Fruit fly (Drosophila melanogaster) whole organism, embryonic: ENCODE data around the gene Mlp84B.

ENCODE experiments used
- Bteb2 ChIP-seq: fragments of 200-800 bp; sonication (Bioruptor generic); optimal IDR thresholded peaks from 2 replicates; lab custom pipeline; 2016; ENCODE audit warnings: missing biosample characterization, missing genetic modification characterization
- CG10274 ChIP-seq: fragments of 200-800 bp; sonication (Bioruptor generic); optimal IDR thresholded peaks from 3 replicates; lab custom pipeline; 2017; ENCODE audit warnings: missing biosample characterization, mild to moderate bottlenecking, missing genetic modification characterization
- CG10654 ChIP-seq: fragments of 200-800 bp; sonication (Bioruptor generic); optimal IDR thresholded peaks from 2 replicates; lab custom pipeline; 2016; ENCODE audit warnings: missing biosample characterization, missing genetic modification characterization
- CG11247 ChIP-seq: fragments of 200-800 bp; sonication (Bioruptor generic); IDR thresholded peaks from 2 replicates; pipeline ENCODE4 v1.3.6; 2022; ENCODE audit warnings: missing biosample characterization, missing genetic modification characterization
- CG13287 ChIP-seq: fragments of 200-800 bp; sonication (Bioruptor generic); IDR thresholded peaks from 2 replicates; pipeline ENCODE4 v1.3.6; 2022; ENCODE audit warnings: missing biosample characterization, missing genetic modification characterization; ENCODE audit not compliant: partially characterized antibody
- CG14050 ChIP-seq: fragments of 200-800 bp; sonication (Bioruptor generic); IDR thresholded peaks from 3 replicates; pipeline ENCODE4 v1.3.6; 2022; ENCODE audit warnings: missing biosample characterization, missing genetic modification characterization
- CG1603 ChIP-seq: fragments of 200-800 bp; sonication (Bioruptor generic); optimal IDR thresholded peaks from 2 replicates; lab custom pipeline; 2019; ENCODE audit warnings: missing biosample characterization, mild to moderate bottlenecking, missing genetic modification characterization, moderate library complexity
- CG16813 ChIP-seq: fragments of 200-800 bp; sonication (Bioruptor generic); IDR thresholded peaks from 3 replicates; pipeline ENCODE4 v1.3.6; 2022; ENCODE audit warnings: missing biosample characterization, missing genetic modification characterization; ENCODE audit not compliant: partially characterized antibody
- CG16815 ChIP-seq: fragments of 200-800 bp; sonication (Bioruptor generic); optimal IDR thresholded peaks from 3 replicates; lab custom pipeline; 2017; ENCODE audit warnings: missing biosample characterization, mild to moderate bottlenecking, missing genetic modification characterization
- CG16863 ChIP-seq: fragments of 200-800 bp; sonication (Bioruptor generic); optimal IDR thresholded peaks from 3 replicates; lab custom pipeline; 2016; ENCODE audit warnings: missing biosample characterization, missing genetic modification characterization
- CG1832 ChIP-seq: fragments of 200-800 bp; sonication (Bioruptor generic); optimal IDR thresholded peaks from 2 replicates; lab custom pipeline; 2017; ENCODE audit warnings: missing biosample characterization, mild to moderate bottlenecking, missing genetic modification characterization, inconsistent platforms
- CG18619 ChIP-seq: fragments of 200-800 bp; sonication (Bioruptor generic); optimal IDR thresholded peaks from 3 replicates; lab custom pipeline; 2017; ENCODE audit warnings: missing biosample characterization, mild to moderate bottlenecking, missing genetic modification characterization
- CG31224 ChIP-seq: fragments of 200-800 bp; sonication (Bioruptor generic); IDR thresholded peaks from 2 replicates; pipeline ENCODE4 v1.3.6; 2022; ENCODE audit warnings: missing biosample characterization, missing genetic modification characterization
- CG34422 ChIP-seq: fragments of 200-800 bp; sonication (Bioruptor generic); IDR thresholded peaks from 3 replicates; pipeline ENCODE4 v1.3.6; 2022; ENCODE audit warnings: missing biosample characterization, missing genetic modification characterization
- CG3726 ChIP-seq: fragments of 200-800 bp; sonication (Bioruptor generic); IDR thresholded peaks from 3 replicates; pipeline ENCODE4, ENCODE4 v1.3.6; 2022; ENCODE audit warnings: missing biosample characterization, missing genetic modification characterization
- CG6813 ChIP-seq: fragments of 200-800 bp; sonication (Bioruptor generic); optimal IDR thresholded peaks from 2 replicates; lab custom pipeline; 2017; ENCODE audit warnings: missing biosample characterization, missing genetic modification characterization, mild to moderate bottlenecking, moderate library complexity, missing genetic modification reagents
- CG9727 ChIP-seq: fragments of 200-800 bp; sonication (Bioruptor generic); optimal IDR thresholded peaks from 3 replicates; lab custom pipeline; 2017; ENCODE audit warnings: missing biosample characterization, mild to moderate bottlenecking, missing genetic modification characterization
- Deaf1 ChIP-seq: fragments of 200-800 bp; optimal IDR thresholded peaks from 3 replicates; lab custom pipeline; 2019; ENCODE audit warnings: missing biosample characterization, mild to moderate bottlenecking, missing genetic modification characterization, moderate library complexity
- Dll ChIP-seq: fragments of 200-800 bp; sonication (Bioruptor generic); IDR thresholded peaks from 4 replicates; pipeline ENCODE4 v1.3.6; 2022; ENCODE audit warnings: missing biosample characterization, missing genetic modification characterization; ENCODE audit not compliant: partially characterized antibody
- Drgx ChIP-seq: fragments of 200-800 bp; sonication (Bioruptor generic); IDR thresholded peaks from 2 replicates; pipeline ENCODE4 v1.3.6; 2022; ENCODE audit warnings: missing biosample characterization, missing genetic modification characterization
- Hey ChIP-seq: fragments of 200-800 bp; sonication (Bioruptor generic); optimal IDR thresholded peaks from 3 replicates; lab custom pipeline; 2018; ENCODE audit warnings: missing biosample characterization, mild to moderate bottlenecking, missing genetic modification characterization
- Hr51 ChIP-seq, 2 experiments: fragments of 200-800 bp; sonication (Bioruptor generic); optimal IDR thresholded peaks; 2 replicates in 1 of 2; 3 replicates in 1 of 2; lab custom pipeline; 2016 to 2018; ENCODE audit warnings: missing biosample characterization in 2 of 2, missing genetic modification characterization in 2 of 2, mild to moderate bottlenecking in 1 of 2, moderate library complexity in 1 of 2
- Kr ChIP-seq: fragments of 200-800 bp; sonication (Bioruptor generic); optimal IDR thresholded peaks from 2 replicates; lab custom pipeline; 2017; ENCODE audit warnings: missing biosample characterization, mild to moderate bottlenecking, missing genetic modification characterization
- Med ChIP-seq: fragments of 200-800 bp; sonication (Bioruptor generic); peaks from one replicate; lab custom pipeline; 2016; ENCODE audit warnings: missing biosample characterization, missing genetic modification characterization, mild to moderate bottlenecking, inconsistent platforms, moderate library complexity
- Poxn ChIP-seq: fragments of 200-800 bp; sonication (Bioruptor generic); IDR thresholded peaks from 2 replicates; pipeline ENCODE4 v1.3.6; 2022; ENCODE audit warnings: missing biosample characterization, missing genetic modification characterization
- Spps ChIP-seq: fragments of 200-800 bp; sonication (Bioruptor generic); optimal IDR thresholded peaks from 2 replicates; lab custom pipeline; 2018; ENCODE audit warnings: missing biosample characterization, mild to moderate bottlenecking, missing genetic modification characterization
- Sry-β ChIP-seq: fragments of 200-800 bp; sonication (Bioruptor generic); optimal IDR thresholded peaks from 2 replicates; lab custom pipeline; 2018; ENCODE audit warnings: missing biosample characterization, mild to moderate bottlenecking, missing genetic modification characterization, moderate library complexity
- YL-1 ChIP-seq: fragments of 200-800 bp; sonication (Bioruptor generic); optimal IDR thresholded peaks from 3 replicates; lab custom pipeline; 2017; ENCODE audit warnings: missing biosample characterization, mild to moderate bottlenecking, missing genetic modification characterization
- chm ChIP-seq: fragments of 200-800 bp; sonication (Bioruptor generic); IDR thresholded peaks from 2 replicates; pipeline ENCODE4 v1.3.6; 2022; ENCODE audit warnings: missing biosample characterization, missing genetic modification characterization
- disco-r ChIP-seq: fragments of 200-800 bp; sonication (Bioruptor generic); optimal IDR thresholded peaks from 2 replicates; lab custom pipeline; 2016; ENCODE audit warnings: missing biosample characterization, missing genetic modification characterization
- ewg ChIP-seq: fragments of 200-800 bp; sonication (Bioruptor generic); optimal IDR thresholded peaks from 3 replicates; lab custom pipeline; 2017; ENCODE audit warnings: mild to moderate bottlenecking, missing biosample characterization, missing genetic modification reagents, missing genetic modification characterization
- eyg ChIP-seq: fragments of 200-800 bp; sonication (Bioruptor generic); optimal IDR thresholded peaks from 3 replicates; lab custom pipeline; 2016; ENCODE audit warnings: missing biosample characterization, missing genetic modification characterization
- fru ChIP-seq: fragments of >200 bp; optimal IDR thresholded peaks from 2 replicates; lab custom pipeline; 2017
- grau ChIP-seq: fragments of 200-800 bp; optimal IDR thresholded peaks from 3 replicates; lab custom pipeline; 2019; ENCODE audit warnings: missing biosample characterization, mild to moderate bottlenecking, missing genetic modification characterization, moderate library complexity
- gsb-n ChIP-seq: fragments of 200-800 bp; sonication (Bioruptor generic); optimal IDR thresholded peaks from 3 replicates; lab custom pipeline; 2018; ENCODE audit warnings: missing biosample characterization, mild to moderate bottlenecking, missing genetic modification characterization
- her ChIP-seq: fragments of 200-800 bp; sonication (Bioruptor generic); optimal IDR thresholded peaks from 2 replicates; lab custom pipeline; 2016; ENCODE audit warnings: missing biosample characterization, missing genetic modification characterization
- inv ChIP-seq: fragments of 200-800 bp; sonication (Bioruptor generic); IDR thresholded peaks from 2 replicates; pipeline ENCODE4 v1.3.6; 2022; ENCODE audit warnings: missing biosample characterization, missing genetic modification characterization; ENCODE audit not compliant: partially characterized antibody
- kah ChIP-seq: fragments of 200-800 bp; sonication (Bioruptor generic); optimal IDR thresholded peaks from 2 replicates; lab custom pipeline; 2018; ENCODE audit warnings: missing biosample characterization, mild to moderate bottlenecking, missing genetic modification characterization
- klu ChIP-seq: fragments of 200-800 bp; sonication (Bioruptor generic); IDR thresholded peaks from 2 replicates; pipeline ENCODE4 v1.3.6; 2022; ENCODE audit warnings: missing biosample characterization, missing genetic modification characterization
- mirr ChIP-seq: fragments of 200-800 bp; sonication (Bioruptor generic); optimal IDR thresholded peaks from 3 replicates; lab custom pipeline; 2018; ENCODE audit warnings: missing biosample characterization, mild to moderate bottlenecking, missing genetic modification characterization
- onecut ChIP-seq: fragments of 200-800 bp; sonication (Bioruptor generic); IDR thresholded peaks from 2 replicates; pipeline ENCODE4 v1.3.6; 2022; ENCODE audit warnings: missing biosample characterization, missing genetic modification characterization
- pnt ChIP-seq: fragments of 200-800 bp; sonication (Bioruptor generic); optimal IDR thresholded peaks from 3 replicates; lab custom pipeline; 2016; ENCODE audit warnings: missing biosample characterization, missing genetic modification characterization
- sc ChIP-seq, 3 experiments: fragments of >200 bp in 2 of 3; fragments of 200-800 bp in 1 of 3; sonication (Bioruptor generic) in 1 of 3; optimal IDR thresholded peaks; 2 replicates in 2 of 3; 3 replicates in 1 of 3; lab custom pipeline; 2017; ENCODE audit warnings: mild to moderate bottlenecking in 1 of 3, missing biosample characterization in 1 of 3, missing genetic modification characterization in 1 of 3, missing genetic modification reagents in 1 of 3
- seq ChIP-seq: fragments of 200-800 bp; sonication (Bioruptor generic); IDR thresholded peaks from 2 replicates; pipeline ENCODE4 v1.3.6; 2022; ENCODE audit warnings: missing biosample characterization, missing genetic modification characterization
- slp2 ChIP-seq: fragments of 200-800 bp; sonication (Bioruptor generic); optimal IDR thresholded peaks from 2 replicates; lab custom pipeline; 2016; ENCODE audit warnings: missing biosample characterization, missing genetic modification characterization
- so ChIP-seq: fragments of 200-800 bp; sonication (Bioruptor generic); IDR thresholded peaks from 3 replicates; pipeline ENCODE4 v1.3.6; 2022; ENCODE audit warnings: missing biosample characterization, missing genetic modification characterization
- tio ChIP-seq: fragments of 200-800 bp; sonication (Bioruptor generic); optimal IDR thresholded peaks from 2 replicates; lab custom pipeline; 2017; ENCODE audit warnings: missing biosample characterization, missing genetic modification characterization, inconsistent platforms
- tx ChIP-seq: fragments of 200-800 bp; sonication (Bioruptor generic); optimal IDR thresholded peaks from 2 replicates; lab custom pipeline; 2016; ENCODE audit warnings: missing biosample characterization, missing genetic modification characterization
- wek ChIP-seq: fragments of 200-800 bp; sonication (Bioruptor generic); optimal IDR thresholded peaks from 3 replicates; lab custom pipeline; 2018; ENCODE audit warnings: missing biosample characterization, mild to moderate bottlenecking, missing genetic modification characterization, moderate library complexity

Mlp84B gene

dm6 chr3R:7074297-7075114 is 43.0 kb downstream of the Mlp84B start, which contains the start of the genes Ufl1 and CG1943 (continued):
- TF ChIP-seq Hey (tag; lab: Kevin White, UChicago) (no peak), Kr (GFP tag; lab: Kevin White, UChicago) (no peak), onecut (GFP tag; lab: Robert Waterston, UW) (peak; percentile 90), CG14050 (no peak), Spps (tag; lab: Kevin White, UChicago) (peak; percentile 13), wek (GFP tag; lab: Kevin White, UChicago) (peak; percentile 5), CG16863 (GFP tag; lab: Kevin White, UChicago) (no peak), Hr51 (GFP tag; optimal IDR thresholded peaks at IDR 0.05; lab: Kevin White, UChicago) (peak in 1 of 2 experiments; percentile 2), inv (GFP tag; lab: Robert Waterston, UW) (no peak), fru (lab: Kevin White, UChicago) (no peak), CG13287 (GFP tag; lab: Robert Waterston, UW) (no peak), CG9727 (GFP tag; lab: Kevin White, UChicago) (peak; percentile 10), seq (GFP tag; lab: Robert Waterston, UW) (no peak), CG18619 (GFP tag; lab: Kevin White, UChicago) (no peak), CG34422 (GFP tag; lab: Robert Waterston, UW) (no peak), CG16815 (GFP tag; lab: Kevin White, UChicago) (no peak), Dll (GFP tag; lab: Robert Waterston, UW) (no peak), CG10274 (GFP tag; lab: Kevin White, UChicago) (no peak), pnt (GFP tag; lab: Kevin White, UChicago) (no peak), ewg (GFP tag; lab: Kevin White, UChicago) (peak; percentile 74), CG3726 (GFP tag; lab: Robert Waterston, UW) (no peak), klu (no peak), disco-r (GFP tag; lab: Kevin White, UChicago) (no peak), CG1832 (no peak), Deaf1 (tag; lab: Kevin White, UChicago) (no peak), CG11247 (GFP tag; lab: Robert Waterston, UW) (no peak), Poxn (GFP tag; lab: Robert Waterston, UW) (no peak), sc (optimal IDR thresholded peaks at IDR 0.05; lab: Kevin White, UChicago) (no peak), sc (GFP tag; optimal IDR thresholded peaks at IDR 0.05; lab: Kevin White, UChicago) (no peak), CG6813 (GFP tag; lab: Kevin White, UChicago) (no peak), CG31224 (GFP tag; lab: Robert Waterston, UW) (no peak), mirr (GFP tag; lab: Kevin White, UChicago) (no peak), eyg (GFP tag; lab: Kevin White, UChicago) (no peak), Drgx (GFP tag; lab: Robert Waterston, UW) (no peak), tx (GFP tag; lab: Kevin White, UChicago) (no peak)

dm6 chr3R:7067092-7067491 is 50.4 kb downstream of the Mlp84B start, which contains the start of the genes CG1105 and CG1965:
TSS of gene CG1105 (minus strand) at chr3R:7067136.
TSS of gene CG1965 (plus strand) at chr3R:7067401.
- TF ChIP-seq Med (GFP tag; lab: Kevin White, UChicago) (peak; percentile 99), Sry-β (GFP tag; lab: Kevin White, UChicago) (peak; percentile 58), CG10654 (peak; percentile 93), gsb-n (peak; percentile 79), kah (peak; percentile 15), YL-1 (peak; percentile 86), slp2 (peak; percentile 91), tio (GFP tag; lab: Kevin White, UChicago) (peak; percentile 90), grau (tag; lab: Kevin White, UChicago) (peak; percentile 92), Bteb2 (GFP tag; lab: Kevin White, UChicago) (peak; percentile 92), so (GFP tag; lab: Robert Waterston, UW) (peak; percentile 79), her (GFP tag; lab: Kevin White, UChicago) (peak; percentile 67), chm (peak; percentile 94), CG16813 (GFP tag; lab: Robert Waterston, UW) (peak; percentile 99), CG1603 (tag; lab: Kevin White, UChicago) (peak; percentile 93), CG16863 (GFP tag; lab: Kevin White, UChicago) (peak; percentile 88)
